Fruit fly (Drosophila melanogaster) Kc167 (cell line): ENCODE measurements around the gene CG14410.

Experiments
- Myc ChIP-seq: fragments of >200 bp; optimal IDR thresholded peaks from 2 replicates; lab custom pipeline; 2017; ENCODE audit warnings: missing external identifiers
- insv ChIP-seq: fragments of >200 bp; optimal IDR thresholded peaks from 3 replicates; lab custom pipeline; 2018; ENCODE audit warnings: missing external identifiers
- psq ChIP-seq: fragments of >200 bp; optimal IDR thresholded peaks from 2 replicates; lab custom pipeline; 2017; ENCODE audit warnings: missing external identifiers

DNA sequence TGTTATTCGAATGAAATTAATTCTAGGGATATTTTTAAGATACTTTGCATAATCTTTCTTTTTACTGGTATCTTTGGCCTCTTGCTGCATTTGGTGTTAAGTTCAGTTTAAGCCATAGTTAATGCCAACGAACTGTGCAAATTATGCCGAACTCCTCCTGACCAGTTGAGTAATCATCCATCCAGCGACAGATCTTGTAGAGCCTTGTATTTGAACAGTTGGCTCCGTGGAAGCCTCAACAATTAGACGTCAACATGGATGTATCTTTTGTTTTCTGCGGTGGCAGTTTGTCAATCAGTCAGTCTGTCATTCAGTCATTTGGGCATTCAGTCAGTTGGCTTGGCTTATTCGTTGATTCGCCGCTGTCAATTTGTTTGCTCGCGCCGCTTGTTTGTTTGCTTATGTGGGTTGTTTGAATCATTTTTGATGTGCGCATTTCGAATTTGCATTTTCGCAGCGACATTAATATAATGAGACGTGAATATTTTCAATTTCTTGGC, 33.9 kb upstream of the CG14410 start:
- TF ChIP-seq psq (no peak), insv (lab: Kevin White, UChicago) (no peak), Myc (lab: Kevin White, UChicago) (no peak)
